ENCODE assay signal across 5 fruit fly cellular contexts in the genomic region with DNA sequence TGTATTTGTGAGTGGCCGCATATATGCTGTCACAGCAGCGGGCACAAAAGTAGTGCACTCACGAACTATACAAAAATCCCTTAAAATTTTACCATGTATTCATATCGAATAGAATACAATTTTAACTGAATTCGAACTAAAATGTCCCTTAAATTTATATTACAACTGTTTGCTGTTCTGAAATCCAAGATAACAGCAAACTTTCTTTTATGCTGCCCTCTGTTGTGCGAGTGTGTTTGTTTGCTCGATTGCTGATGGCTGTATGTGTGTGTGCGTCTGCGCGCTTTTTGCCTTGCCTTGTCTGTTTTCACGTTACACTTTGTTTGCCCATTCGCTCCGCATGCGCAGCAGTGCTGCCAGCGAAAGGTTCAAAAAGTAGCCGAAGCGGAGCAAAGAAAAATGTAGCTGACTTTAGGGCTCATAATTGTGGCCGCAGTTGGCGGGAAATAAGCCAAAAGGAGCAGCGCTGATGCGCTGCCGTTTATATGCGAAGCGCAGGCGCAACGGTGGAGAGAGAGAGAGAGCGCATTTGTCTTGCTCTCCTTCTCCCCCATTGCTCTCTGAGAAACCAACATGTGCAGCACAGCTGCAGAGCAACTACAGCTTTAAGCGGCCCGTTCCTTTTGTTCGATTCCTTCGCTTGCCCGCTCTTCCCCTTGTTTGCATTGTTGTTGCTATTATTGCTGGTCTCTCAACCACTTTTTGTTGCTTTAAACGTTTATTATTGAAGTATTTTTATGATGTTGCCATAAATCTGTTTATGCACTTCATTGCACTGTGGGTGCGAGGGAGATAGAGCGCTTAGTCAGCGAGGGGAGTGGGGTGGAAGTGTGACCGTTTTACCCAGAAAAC.
TF ChIP-seq lines count a peak whose summit lies in the region.

No protein-coding gene starts in this region.

TF ChIP-seq in whole organism, adult, 20 proteins besides CTCF, POLR2A, EP300 and RAD21 (continued from another document):
- peak; percentile 85 for TF ChIP-seq pad (GFP tag; optimal IDR thresholded peaks at IDR 0.05; lab: Kevin White, UChicago)
- peak; percentile 89 for TF ChIP-seq bab1 (GFP tag; optimal IDR thresholded peaks at IDR 0.05; lab: Kevin White, UChicago)
- TF ChIP-seq CG5204 (GFP tag; optimal IDR thresholded peaks at IDR 0.05; lab: Kevin White, UChicago) = peak; percentile 19
- no peak for TF ChIP-seq CG12768 (GFP tag; optimal IDR thresholded peaks at IDR 0.05; lab: Kevin White, UChicago)

TF ChIP-seq in whole organism, embryonic, 481 proteins besides CTCF, POLR2A, EP300 and RAD21 (continued from another document and continues in another):
- TF ChIP-seq CG11456 (GFP tag; IDR thresholded peaks at IDR 0.05; lab: Robert Waterston, UW) (peak; percentile 83), vvl (GFP tag; IDR thresholded peaks at IDR 0.05; lab: Robert Waterston, UW) (peak; percentile 95), mld (GFP tag; IDR thresholded peaks at IDR 0.05; lab: Robert Waterston, UW; ENCODE audit: partially characterized antibody) (no peak), Doc3 (GFP tag; IDR thresholded peaks at IDR 0.05; lab: Robert Waterston, UW; ENCODE audit: partially characterized antibody) (no peak), Hey (tag; optimal IDR thresholded peaks at IDR 0.05; lab: Kevin White, UChicago) (peak; percentile 20), slp2 (GFP tag; optimal IDR thresholded peaks at IDR 0.05; lab: Kevin White, UChicago) (peak; percentile 82), HHEX (GFP tag; optimal IDR thresholded peaks at IDR 0.05; lab: Kevin White, UChicago) (peak; percentile 91), salm (tag; optimal IDR thresholded peaks at IDR 0.05; lab: Kevin White, UChicago) (peak; percentile 90), Ravus (GFP tag; IDR thresholded peaks at IDR 0.05; lab: Robert Waterston, UW) (peak; percentile 60), toy (GFP tag; IDR thresholded peaks at IDR 0.05; lab: Robert Waterston, UW) (peak; percentile 56; the same call in 1 of the 2 replicates), klu (GFP tag; IDR thresholded peaks at IDR 0.05; lab: Robert Waterston, UW) (peak; percentile 78), Jarid2 (GFP tag; optimal IDR thresholded peaks at IDR 0.05; lab: Kevin White, UChicago) (peak; percentile 67), luna (GFP tag; optimal IDR thresholded peaks at IDR 0.05; lab: Kevin White, UChicago) (peak; percentile 30), Awh (GFP tag; IDR thresholded peaks at IDR 0.05; lab: Robert Waterston, UW) (peak; percentile 93), pfk (GFP tag; optimal IDR thresholded peaks at IDR 0.05; lab: Kevin White, UChicago) (no peak), CG13296 (GFP tag; optimal IDR thresholded peaks at IDR 0.05; lab: Kevin White, UChicago) (peak; percentile 87), da (GFP tag; optimal IDR thresholded peaks at IDR 0.05; lab: Kevin White, UChicago) (peak; percentile 65), lola (GFP tag; optimal IDR thresholded peaks at IDR 0.05; lab: Kevin White, UChicago) (peak in 1 of 3 experiments; percentile 96), CG7987 (GFP tag; optimal IDR thresholded peaks at IDR 0.05; lab: Kevin White, UChicago) (peak; percentile 68), CG6765 (GFP tag; optimal IDR thresholded peaks at IDR 0.05; lab: Kevin White, UChicago) (peak; percentile 64), ATbp (GFP tag; optimal IDR thresholded peaks at IDR 0.05; lab: Kevin White, UChicago) (peak; percentile 93), B-H2 (GFP tag; optimal IDR thresholded peaks at IDR 0.05; lab: Kevin White, UChicago) (peak; percentile 14), gcm (GFP tag; optimal IDR thresholded peaks at IDR 0.05; lab: Kevin White, UChicago) (peak; percentile 92), hb (GFP tag; IDR thresholded peaks at IDR 0.05; lab: Robert Waterston, UW; ENCODE audit: partially characterized antibody) (no peak), sens (GFP tag; lab: Kevin White, UChicago) (peak; percentile 99), CG30020 (tag; optimal IDR thresholded peaks at IDR 0.05; lab: Kevin White, UChicago) (peak; percentile 41), gem (tag; optimal IDR thresholded peaks at IDR 0.05; lab: Kevin White, UChicago) (peak; percentile 96), CG8478 (optimal IDR thresholded peaks at IDR 0.05; lab: Kevin White, UChicago) (no peak), Dek (tag; optimal IDR thresholded peaks at IDR 0.05; lab: Kevin White, UChicago) (peak; percentile 83)

TF ChIP-seq in whole organism, prepupa, 60 proteins besides CTCF, POLR2A, EP300 and RAD21 (continued from another document and continues in another):
- TF ChIP-seq salr (GFP tag; optimal IDR thresholded peaks at IDR 0.05; lab: Kevin White, UChicago) = peak; percentile 85 to 89
- TF ChIP-seq CG3032 (tag; optimal IDR thresholded peaks at IDR 0.05; lab: Kevin White, UChicago) = peak; percentile 88
- TF ChIP-seq CG11902 (GFP tag; optimal IDR thresholded peaks at IDR 0.05; lab: Kevin White, UChicago) = peak; percentile 88
- TF ChIP-seq Eip75B (GFP tag; optimal IDR thresholded peaks at IDR 0.05; lab: Kevin White, UChicago) = peak; percentile 92
- peak; percentile 88 for TF ChIP-seq CG7368 (GFP tag; optimal IDR thresholded peaks at IDR 0.05; lab: Kevin White, UChicago)
- TF ChIP-seq spab (GFP tag; optimal IDR thresholded peaks at IDR 0.05; lab: Kevin White, UChicago) = peak; percentile 80
- TF ChIP-seq Sox15 (GFP tag; optimal IDR thresholded peaks at IDR 0.05; lab: Kevin White, UChicago) = peak; percentile 90
- peak; percentile 93 for TF ChIP-seq CG31627 (GFP tag; optimal IDR thresholded peaks at IDR 0.05; lab: Kevin White, UChicago)
- TF ChIP-seq cyc (GFP tag; optimal IDR thresholded peaks at IDR 0.05; lab: Kevin White, UChicago) = peak; percentile 94
- TF ChIP-seq CG6163 (GFP tag; IDR thresholded peaks at IDR 0.05; lab: Robert Waterston, UW) = peak; percentile 92; the same call in 2 of the 3 replicates
- peak; percentile 90 for TF ChIP-seq CG34406 (GFP tag; optimal IDR thresholded peaks at IDR 0.05; lab: Kevin White, UChicago)
- TF ChIP-seq CG9139 (GFP tag; optimal IDR thresholded peaks at IDR 0.05; lab: Kevin White, UChicago) = peak; percentile 64
- TF ChIP-seq Sox14 (GFP tag; optimal IDR thresholded peaks at IDR 0.05; lab: Kevin White, UChicago) = peak; percentile 94
- TF ChIP-seq CG1621 (tag; optimal IDR thresholded peaks at IDR 0.05; lab: Kevin White, UChicago) = peak; percentile 91
- peak; percentile 91 for TF ChIP-seq acj6 (GFP tag; optimal IDR thresholded peaks at IDR 0.05; lab: Kevin White, UChicago)
- TF ChIP-seq Eip93F (GFP tag; optimal IDR thresholded peaks at IDR 0.05; lab: Kevin White, UChicago) = peak; percentile 71
- TF ChIP-seq CG3919 (GFP tag; optimal IDR thresholded peaks at IDR 0.05; lab: Kevin White, UChicago) = peak; percentile 94
- TF ChIP-seq Hr4 (GFP tag; optimal IDR thresholded peaks at IDR 0.05; lab: Kevin White, UChicago) = peak; percentile 93
- TF ChIP-seq CG6792 (GFP tag; optimal IDR thresholded peaks at IDR 0.05; lab: Kevin White, UChicago) = peak; percentile 94
- TF ChIP-seq svp (GFP tag; lab: Kevin White, UChicago) = peak; percentile 95
- peak; percentile 91 for TF ChIP-seq Gug (GFP tag; IDR thresholded peaks at IDR 0.05; lab: Robert Waterston, UW)
- peak; percentile 93 for TF ChIP-seq Hr39 (GFP tag; optimal IDR thresholded peaks at IDR 0.05; lab: Kevin White, UChicago)
- peak; percentile 95 for TF ChIP-seq CG8119 (GFP tag; IDR thresholded peaks at IDR 0.05; lab: Robert Waterston, UW)
- peak; percentile 84 for TF ChIP-seq dac (GFP tag; optimal IDR thresholded peaks at IDR 0.05; lab: Kevin White, UChicago)
- peak; percentile 73 for TF ChIP-seq CG16779 (tag; optimal IDR thresholded peaks at IDR 0.05; lab: Kevin White, UChicago)
- TF ChIP-seq CG6808 (GFP tag; optimal IDR thresholded peaks at IDR 0.05; lab: Kevin White, UChicago) = peak; percentile 84
- TF ChIP-seq CG10631 (GFP tag; optimal IDR thresholded peaks at IDR 0.05; lab: Kevin White, UChicago) = peak; percentile 94
- peak; percentile 90 for TF ChIP-seq CG8632 (GFP tag; optimal IDR thresholded peaks at IDR 0.05; lab: Kevin White, UChicago)
- TF ChIP-seq pdm3 (GFP tag; optimal IDR thresholded peaks at IDR 0.05; lab: Kevin White, UChicago) = peak; percentile 92
- TF ChIP-seq CG10669 (GFP tag; optimal IDR thresholded peaks at IDR 0.05; lab: Kevin White, UChicago) = peak; percentile 92

TF ChIP-seq in whole organism, pupa, 21 proteins besides CTCF, POLR2A, EP300 and RAD21 (continued from another document):
- TF ChIP-seq CG14655 (GFP tag; optimal IDR thresholded peaks at IDR 0.05; lab: Kevin White, UChicago) (peak; percentile 92), EcR (GFP tag; optimal IDR thresholded peaks at IDR 0.05; lab: Kevin White, UChicago) (no peak), CG8159 (tag; optimal IDR thresholded peaks at IDR 0.05; lab: Kevin White, UChicago) (peak; percentile 93), Pif1B (GFP tag; optimal IDR thresholded peaks at IDR 0.05; lab: Kevin White, UChicago) (peak; percentile 89)

TF ChIP-seq in whole organism, wandering third instar larva, 38 proteins besides CTCF, POLR2A, EP300 and RAD21 (continued from another document):
- peak; percentile 93 for TF ChIP-seq OdsH (GFP tag; optimal IDR thresholded peaks at IDR 0.05; lab: Kevin White, UChicago)
- peak; percentile 94 for TF ChIP-seq h (GFP tag; optimal IDR thresholded peaks at IDR 0.05; lab: Kevin White, UChicago)
- peak; percentile 66 for TF ChIP-seq N (GFP tag; optimal IDR thresholded peaks at IDR 0.05; lab: Kevin White, UChicago)
- TF ChIP-seq Dfd (GFP tag; optimal IDR thresholded peaks at IDR 0.05; lab: Kevin White, UChicago) = no peak
- TF ChIP-seq CrebA (GFP tag; optimal IDR thresholded peaks at IDR 0.05; lab: Kevin White, UChicago; ENCODE audit: borderline replicate concordance) = no peak
- no peak for TF ChIP-seq pan (optimal IDR thresholded peaks at IDR 0.05; lab: Kevin White, UChicago)
- TF ChIP-seq Hr78 (GFP tag; optimal IDR thresholded peaks at IDR 0.05; lab: Kevin White, UChicago) = no peak
- TF ChIP-seq HLH106 (tag; optimal IDR thresholded peaks at IDR 0.05; lab: Kevin White, UChicago) = peak; percentile 92
- TF ChIP-seq Dif (GFP tag; optimal IDR thresholded peaks at IDR 0.05; lab: Kevin White, UChicago; ENCODE audit: partially characterized antibody) = peak; percentile 53
- TF ChIP-seq usp (GFP tag; optimal IDR thresholded peaks at IDR 0.05; lab: Kevin White, UChicago) = no peak
- peak; percentile 68 for TF ChIP-seq dsf (GFP tag; optimal IDR thresholded peaks at IDR 0.05; lab: Kevin White, UChicago; ENCODE audit: borderline replicate concordance)
- peak; percentile 84 for TF ChIP-seq CG9705 (GFP tag; optimal IDR thresholded peaks at IDR 0.05; lab: Kevin White, UChicago)
- peak; percentile 94 for TF ChIP-seq rgr (GFP tag; optimal IDR thresholded peaks at IDR 0.05; lab: Kevin White, UChicago)
- peak; percentile 96 for TF ChIP-seq ey (GFP tag; optimal IDR thresholded peaks at IDR 0.05; lab: Kevin White, UChicago)
- peak; percentile 66 for TF ChIP-seq CG32264 (GFP tag; optimal IDR thresholded peaks at IDR 0.05; lab: Kevin White, UChicago)
- peak; percentile 76 for TF ChIP-seq sage (GFP tag; optimal IDR thresholded peaks at IDR 0.05; lab: Kevin White, UChicago)
- TF ChIP-seq Hnf4 (GFP tag; optimal IDR thresholded peaks at IDR 0.05; lab: Kevin White, UChicago) = peak; percentile 92
- peak; percentile 93 for TF ChIP-seq br (GFP tag; optimal IDR thresholded peaks at IDR 0.05; lab: Kevin White, UChicago)
- peak; percentile 1 for TF ChIP-seq Rel (GFP tag; optimal IDR thresholded peaks at IDR 0.05; lab: Kevin White, UChicago)
- TF ChIP-seq Rel (tag; optimal IDR thresholded peaks at IDR 0.05; lab: Kevin White, UChicago) = peak; percentile 63
